Worm (Caenorhabditis elegans): ENCODE results near the gene acc-4.

DNA sequence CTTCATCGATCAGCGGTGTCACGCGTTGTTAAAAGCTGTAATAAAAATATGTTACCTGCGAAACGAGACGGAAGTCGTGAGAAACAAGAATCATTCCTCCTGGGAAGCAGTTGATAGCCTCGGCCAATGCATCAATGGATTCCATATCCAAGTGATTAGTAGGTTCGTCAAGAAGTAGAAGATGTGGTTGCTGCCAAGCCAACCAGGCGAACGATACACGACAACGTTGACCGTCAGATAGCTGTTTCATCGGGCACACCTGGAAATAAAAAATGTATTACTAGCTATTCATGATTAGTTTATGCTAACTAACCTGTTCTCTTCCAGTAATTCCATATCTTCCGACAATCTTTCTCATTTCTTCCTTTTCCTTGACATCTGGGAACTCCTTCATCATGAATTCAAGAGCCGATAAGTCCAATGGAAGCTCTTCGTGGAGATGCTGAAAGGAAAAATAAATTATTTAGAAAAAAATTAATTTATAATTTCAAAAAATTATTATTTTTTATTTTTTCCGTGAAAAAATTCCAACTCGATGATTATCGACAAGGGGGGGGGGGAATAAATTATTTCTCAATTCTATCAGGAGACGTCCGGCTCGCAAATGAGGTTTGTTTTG is 24.8 kb downstream of the acc-4 start, which contains the start of gene tag-164:
- TF ChIP-seq cog-1 (tag; optimal IDR thresholded peaks at IDR 0.05): no peak
- no peak for TF ChIP-seq T22C8.4 (GFP tag; IDR thresholded peaks at IDR 0.05)
- TF ChIP-seq ztf-23 (GFP tag; IDR thresholded peaks at IDR 0.05): no peak
- TF ChIP-seq flt-1 (GFP tag; IDR thresholded peaks at IDR 0.05): no peak
- no peak for TF ChIP-seq klf-2 (GFP tag; conservative IDR thresholded peaks at IDR 0.05)
- TF ChIP-seq tab-1 (GFP tag; IDR thresholded peaks at IDR 0.05): no peak
